Worm (Caenorhabditis elegans): ENCODE measurements around the gene tut-1.
A peak's percentile ranks its signal among the peaks of the same experiment; 100 is the strongest.
"Not testable (repeated sequence)": the region's sequence is repeated elsewhere in the genome, so short reads cannot be mapped to it uniquely, and the experiment has no call there.

tut-1 gene

DNA sequence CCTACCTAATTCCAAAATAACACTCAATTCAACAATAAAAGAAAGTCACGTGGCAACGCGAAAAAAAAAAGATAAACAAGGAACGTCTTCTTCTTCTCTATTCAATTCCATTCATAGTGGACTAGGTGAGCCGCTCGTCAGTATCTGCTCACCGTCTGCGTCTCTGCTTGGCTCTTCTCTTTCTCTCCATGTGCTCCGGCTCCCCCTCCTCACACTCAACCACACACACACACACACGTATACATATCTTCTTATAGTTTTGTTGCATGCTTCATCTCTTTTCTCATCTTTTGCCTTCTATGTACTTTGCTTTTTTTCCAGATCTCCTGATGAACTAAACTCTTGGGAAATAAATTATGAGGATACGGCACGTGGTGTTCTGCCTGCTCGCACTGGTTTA, 10.6 kb upstream of the tut-1 start, which contains the start of gene daf-1:
Gene daf-1 (plus strand): TSS at position 322 of the 400 bp plus-strand sequence.
- TF ChIP-seq tra-4 (tag; optimal IDR thresholded peaks at IDR 0.05) (no peak), flt-1 (GFP tag; IDR thresholded peaks at IDR 0.05) (no peak), ceh-36 (tag; optimal IDR thresholded peaks at IDR 0.05) (no peak), ceh-13 (GFP tag; optimal IDR thresholded peaks at IDR 0.05) (no peak), aly-1 (tag; optimal IDR thresholded peaks at IDR 0.05) (no peak), pes-1 (GFP tag; IDR thresholded peaks at IDR 0.05) (no peak), hnd-1 (tag; optimal IDR thresholded peaks at IDR 0.05) (no peak)

DNA sequence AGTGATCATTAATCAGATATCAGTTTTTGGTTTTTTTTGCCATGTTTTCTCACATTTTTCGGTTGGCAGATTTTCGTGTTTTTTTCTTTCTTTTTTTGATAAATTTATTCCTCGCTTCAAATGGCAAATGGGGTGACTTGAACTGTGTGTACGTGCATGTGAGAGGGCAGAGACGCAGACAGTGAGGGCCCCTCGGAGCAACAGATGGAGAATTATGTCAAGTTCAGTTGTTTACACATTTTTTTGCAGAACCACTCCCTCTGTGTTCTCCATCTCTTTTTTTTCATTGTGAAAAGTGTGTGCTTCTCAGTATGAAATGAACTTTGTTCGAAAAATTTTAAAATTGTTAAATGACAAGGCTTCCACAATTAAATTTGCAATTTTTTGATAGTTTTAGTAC, 8.6 kb upstream of the tut-1 start:
- TF ChIP-seq ceh-36 (tag; optimal IDR thresholded peaks at IDR 0.05) (no peak), tra-4 (tag; optimal IDR thresholded peaks at IDR 0.05) (no peak), F13C5.2 (tag; optimal IDR thresholded peaks at IDR 0.05) (no peak), tbx-37 (GFP tag; conservative IDR thresholded peaks at IDR 0.05) (no peak), hmbx-1 (tag; optimal IDR thresholded peaks at IDR 0.05) (no peak), scrt-1 (GFP tag; IDR thresholded peaks at IDR 0.05) (no peak), pes-1 (GFP tag; IDR thresholded peaks at IDR 0.05) (no peak), hmg-4 (GFP tag; optimal IDR thresholded peaks at IDR 0.05) (no peak), aly-1 (tag; optimal IDR thresholded peaks at IDR 0.05) (no peak), ceh-13 (GFP tag; optimal IDR thresholded peaks at IDR 0.05) (no peak), ets-7 (tag; optimal IDR thresholded peaks at IDR 0.05) (no peak), tbx-11 (GFP tag; IDR thresholded peaks at IDR 0.05) (no peak), ama-1 (optimal IDR thresholded peaks at IDR 0.05) (no peak), B0310.2 (tag; optimal IDR thresholded peaks at IDR 0.05) (no peak), hnd-1 (tag; optimal IDR thresholded peaks at IDR 0.05) (no peak), sea-1 (GFP tag; conservative IDR thresholded peaks at IDR 0.05) (no peak)

DNA sequence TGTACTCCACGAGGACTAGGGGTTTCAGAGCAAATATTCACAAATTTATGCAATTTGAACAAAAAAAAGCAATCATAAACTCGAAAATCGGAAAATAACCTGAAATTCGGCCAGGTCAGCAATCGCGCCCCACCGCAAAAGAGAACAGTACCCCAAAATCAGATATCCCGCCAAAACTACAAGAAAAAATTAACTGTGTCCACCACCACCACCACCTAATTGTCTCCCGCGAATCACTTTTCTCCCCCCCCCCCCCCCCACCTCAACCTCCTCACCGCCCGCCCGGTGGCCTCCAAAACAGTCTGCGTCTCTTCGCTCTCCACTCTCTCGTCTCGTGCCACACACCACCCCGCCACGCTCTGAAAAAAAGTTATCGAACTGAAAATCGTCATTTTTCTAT, 7.0 kb upstream of the tut-1 start:
- TF ChIP-seq sea-1 (GFP tag; conservative IDR thresholded peaks at IDR 0.05) (no peak; the same call in 1 of the 2 replicates), ama-1 (optimal IDR thresholded peaks at IDR 0.05) (no peak), aly-1 (tag; optimal IDR thresholded peaks at IDR 0.05) (no peak), tra-4 (tag; optimal IDR thresholded peaks at IDR 0.05) (no peak), hnd-1 (tag; optimal IDR thresholded peaks at IDR 0.05) (no peak), F13C5.2 (tag; optimal IDR thresholded peaks at IDR 0.05) (no peak), hmg-4 (GFP tag; optimal IDR thresholded peaks at IDR 0.05) (peak; percentile 46), tbx-11 (GFP tag; IDR thresholded peaks at IDR 0.05) (0 out of 2 replicates have a peak, but pooled peaks have one; percentile 6), ceh-13 (GFP tag; optimal IDR thresholded peaks at IDR 0.05) (no peak), flt-1 (GFP tag; IDR thresholded peaks at IDR 0.05) (no peak), ets-7 (tag; optimal IDR thresholded peaks at IDR 0.05) (no peak), hmbx-1 (tag; optimal IDR thresholded peaks at IDR 0.05) (no peak), scrt-1 (GFP tag; IDR thresholded peaks at IDR 0.05) (no peak), ceh-36 (tag; optimal IDR thresholded peaks at IDR 0.05) (no peak), B0310.2 (tag; optimal IDR thresholded peaks at IDR 0.05) (peak; percentile 49), pes-1 (GFP tag; IDR thresholded peaks at IDR 0.05) (no peak), tbx-37 (GFP tag; conservative IDR thresholded peaks at IDR 0.05) (no peak)

DNA sequence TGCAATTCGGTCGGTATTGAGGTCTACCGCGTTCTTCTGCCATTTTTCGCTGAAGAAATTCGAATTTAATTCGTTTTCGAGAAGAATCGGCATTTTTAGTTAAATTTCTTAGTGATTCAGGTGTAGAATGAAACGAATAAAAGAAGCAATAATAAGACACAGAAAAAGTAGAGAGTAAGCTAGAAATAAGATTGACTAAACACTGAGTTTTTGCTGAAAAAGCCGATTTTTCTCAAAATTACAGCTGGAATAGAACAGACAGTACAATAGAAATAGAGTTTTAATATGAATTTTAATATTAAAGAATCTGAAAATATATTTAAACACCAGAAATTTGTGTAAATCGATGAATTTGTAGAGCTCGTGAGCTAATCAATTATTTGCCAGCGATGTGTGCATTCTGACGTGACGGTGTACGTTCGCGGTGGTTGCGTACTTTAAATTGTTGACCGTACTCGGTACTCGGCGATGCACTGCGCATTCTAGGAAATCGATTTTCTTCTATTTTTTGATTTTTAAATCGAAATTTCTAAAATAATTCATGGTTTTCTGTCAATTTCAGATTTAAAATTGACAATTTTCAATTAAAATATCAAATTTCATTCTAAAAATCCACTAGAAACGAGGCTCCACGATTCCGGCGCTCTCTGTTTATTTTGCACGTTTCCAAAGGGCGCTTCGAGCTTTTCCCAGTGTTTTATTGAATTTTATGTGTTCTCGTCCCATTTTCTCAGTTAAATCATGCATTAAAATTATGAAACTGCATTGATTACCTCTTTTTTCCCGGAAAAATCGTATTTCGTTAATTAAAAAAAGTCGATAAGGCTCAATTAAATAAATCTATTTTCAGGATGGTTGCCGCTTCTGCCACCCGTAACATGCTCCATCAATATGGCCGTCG, 4.6 kb upstream of the tut-1 start, which contains the start of the genes grld-1 and cox-6C:
Gene grld-1 (minus strand): TSS at position 51 of the 901 bp plus-strand sequence.
Gene cox-6C (plus strand): TSS at position 851 of the 901 bp plus-strand sequence.
- peak; percentile 68 for TF ChIP-seq F13C5.2 (tag; optimal IDR thresholded peaks at IDR 0.05)
- no peak for TF ChIP-seq tbx-37 (GFP tag; conservative IDR thresholded peaks at IDR 0.05)

DNA sequence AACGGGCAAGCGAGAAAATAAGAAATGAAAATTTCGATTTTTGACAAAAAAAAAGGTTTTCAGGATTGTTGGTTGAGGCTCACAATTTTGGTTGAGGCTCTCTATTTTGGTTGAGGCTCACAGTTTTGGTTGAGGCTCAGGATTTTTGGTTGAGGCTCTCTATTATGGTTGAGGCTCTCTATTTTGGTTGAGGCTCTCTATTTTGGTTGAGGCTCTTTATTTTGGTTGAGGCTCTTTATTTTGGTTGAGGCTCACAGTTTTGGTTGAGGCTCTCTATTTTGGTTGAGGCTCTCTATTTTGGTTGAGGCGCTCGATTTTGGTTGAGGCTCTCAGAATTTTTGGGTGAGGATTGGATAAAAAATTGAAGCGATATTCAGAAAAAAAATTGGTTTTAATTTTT, 1.7 kb downstream of the tut-1 start:
- no peak for TF ChIP-seq flt-1 (GFP tag; IDR thresholded peaks at IDR 0.05)
- no peak for TF ChIP-seq hmg-4 (GFP tag; optimal IDR thresholded peaks at IDR 0.05)

DNA sequence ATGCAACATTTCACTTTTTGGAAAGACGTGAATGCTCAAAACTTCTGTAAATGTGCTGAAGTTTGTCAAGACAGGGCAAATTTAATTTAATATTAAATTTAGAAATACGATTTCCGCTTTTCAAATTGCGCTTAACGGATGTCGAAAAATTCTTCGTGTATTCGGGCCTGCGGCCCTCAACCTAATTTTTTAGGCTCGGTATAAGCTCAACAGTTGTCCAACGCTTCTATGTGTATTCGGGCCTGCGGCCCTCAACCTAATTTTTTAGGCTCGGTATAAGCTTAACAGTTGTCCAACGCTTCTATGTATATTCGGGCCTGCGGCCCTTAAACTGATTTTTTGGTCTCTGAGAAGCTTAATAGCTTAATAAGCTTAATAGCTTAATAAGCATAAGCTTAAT, 2.7 kb downstream of the tut-1 start:
- TF ChIP-seq aly-1 (tag; optimal IDR thresholded peaks at IDR 0.05) (no peak), sea-1 (GFP tag; conservative IDR thresholded peaks at IDR 0.05) (peak; percentile 55; the same call in 1 of the 2 replicates)

DNA sequence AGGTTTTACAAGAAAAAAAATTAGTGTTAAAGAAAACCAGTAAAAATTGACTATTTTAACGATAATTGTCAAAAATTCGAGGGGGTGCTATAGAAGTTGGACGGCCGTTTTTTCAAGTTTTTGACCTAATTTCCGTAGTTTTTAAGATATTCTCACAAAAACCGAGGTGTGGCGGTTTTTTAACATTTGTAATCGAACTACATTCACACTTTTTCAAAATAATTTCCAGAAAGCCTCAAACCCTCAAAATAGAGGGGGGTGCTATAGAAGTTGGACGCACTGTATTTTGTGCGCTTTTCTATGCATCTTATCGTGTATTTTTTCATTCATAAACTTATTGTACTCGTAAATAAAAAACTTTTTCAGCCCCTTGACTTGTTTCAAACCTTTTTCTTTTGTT, 10.1 kb downstream of the tut-1 start, which contains the start of gene F29C4.4:
Gene F29C4.4 (plus strand): TSS at position 301 of the 400 bp plus-strand sequence.
- TF ChIP-seq hnd-1, ceh-36, ets-7 (tag; optimal IDR thresholded peaks at IDR 0.05): not testable (repeated sequence)

DNA sequence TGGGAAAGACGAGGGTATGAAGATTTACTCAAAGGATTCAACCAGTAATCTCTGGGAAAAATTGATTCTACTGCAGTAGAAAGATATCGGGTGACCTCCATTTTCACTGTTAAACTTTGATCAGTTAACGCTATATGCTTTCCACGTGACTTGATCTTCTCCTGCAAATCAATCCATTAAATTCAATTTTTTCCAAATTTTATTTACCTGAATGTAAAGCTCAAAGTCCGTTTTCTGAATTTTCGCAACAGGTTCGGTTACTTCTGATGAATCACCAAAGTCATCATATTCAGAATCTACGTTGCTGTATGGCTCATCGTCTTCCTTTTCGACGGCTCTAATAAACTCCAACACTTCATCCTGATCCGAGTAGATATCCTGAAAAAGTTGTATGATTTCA, 12.2 kb downstream of the tut-1 start, which contains the start of gene B0545.4:
Gene B0545.4 (minus strand): TSS at position 101 of the 400 bp plus-strand sequence.
- TF ChIP-seq ceh-13 (GFP tag; optimal IDR thresholded peaks at IDR 0.05) (no peak), tbx-11 (GFP tag; IDR thresholded peaks at IDR 0.05) (no peak), F13C5.2 (tag; optimal IDR thresholded peaks at IDR 0.05) (no peak), aly-1 (tag; optimal IDR thresholded peaks at IDR 0.05) (no peak)
